Fruit fly (Drosophila melanogaster) whole organism, wandering third instar larva: Measurements from ENCODE around the gene Takl1.

Experiments
- CG32264 ChIP-seq: fragments of 200-800 bp; sonication (Bioruptor generic); optimal IDR thresholded peaks from 2 replicates; lab custom pipeline; 2016; ENCODE audit warnings: missing biosample characterization, missing genetic modification characterization
- CG9705 ChIP-seq: fragments of 200-800 bp; sonication (Bioruptor generic); optimal IDR thresholded peaks from 2 replicates; lab custom pipeline; 2018; ENCODE audit warnings: missing biosample characterization, mild to moderate bottlenecking, missing genetic modification characterization
- Dfd ChIP-seq: fragments of >200 bp; optimal IDR thresholded peaks from 2 replicates; lab custom pipeline; 2017; ENCODE audit warnings: missing biosample characterization, missing genetic modification characterization
- Dif ChIP-seq: fragments of 200-275, 200-300 bp; sonication (Bioruptor generic); optimal IDR thresholded peaks from 2 replicates; lab custom pipeline; 2018; ENCODE audit warnings: missing biosample characterization, missing genetic modification characterization; ENCODE audit not compliant: partially characterized antibody
- GATAd ChIP-seq: sonication (Bioruptor generic); optimal IDR thresholded peaks from 2 replicates; lab custom pipeline; 2016; ENCODE audit warnings: missing biosample characterization, missing genetic modification characterization
- HLH106 ChIP-seq: fragments of 200-800 bp; optimal IDR thresholded peaks from 3 replicates; lab custom pipeline; 2019; ENCODE audit warnings: missing biosample characterization, mild to moderate bottlenecking, missing genetic modification characterization, moderate library complexity
- Hr78 ChIP-seq: fragments of >200 bp; optimal IDR thresholded peaks from 2 replicates; lab custom pipeline; 2017; ENCODE audit warnings: missing biosample characterization, missing genetic modification characterization
- Mio ChIP-seq: sonication (Bioruptor generic); optimal IDR thresholded peaks from 2 replicates; lab custom pipeline; 2016; ENCODE audit warnings: missing biosample characterization, missing genetic modification characterization
- Myc ChIP-seq: fragments of >200 bp; optimal IDR thresholded peaks from 2 replicates; lab custom pipeline; 2017
- N ChIP-seq: fragments of >200 bp; optimal IDR thresholded peaks from 2 replicates; lab custom pipeline; 2018; ENCODE audit warnings: missing biosample characterization, missing external identifiers, missing genetic modification characterization
- OdsH ChIP-seq: fragments of 200-800 bp; sonication (Bioruptor generic); optimal IDR thresholded peaks from 2 replicates; lab custom pipeline; 2016; ENCODE audit warnings: missing biosample characterization, mild to moderate bottlenecking, missing genetic modification characterization
- Rel ChIP-seq, 2 experiments: fragments of 200-800 bp; sonication (Bioruptor generic) in 1 of 2; optimal IDR thresholded peaks; 2 replicates in 1 of 2; 3 replicates in 1 of 2; lab custom pipeline; 2016 to 2019; ENCODE audit warnings: mild to moderate bottlenecking in 2 of 2, missing biosample characterization in 2 of 2, missing genetic modification characterization in 2 of 2, moderate library complexity in 1 of 2
- Sp1 ChIP-seq: fragments of 200-800 bp; sonication (Bioruptor generic); optimal IDR thresholded peaks from 3 replicates; lab custom pipeline; 2019; ENCODE audit warnings: missing biosample characterization, mild to moderate bottlenecking, missing genetic modification characterization, moderate library complexity
- Vsx2 ChIP-seq: fragments of 200-300, 225-300 bp; sonication (Bioruptor generic); optimal IDR thresholded peaks from 2 replicates; lab custom pipeline; 2018; ENCODE audit warnings: missing biosample characterization, missing genetic modification characterization; ENCODE audit not compliant: partially characterized antibody
- br ChIP-seq: fragments of 200-800 bp; sonication (Bioruptor generic); optimal IDR thresholded peaks from 2 replicates; lab custom pipeline; 2016; ENCODE audit warnings: missing biosample characterization, missing genetic modification characterization
- brk ChIP-seq: fragments of 200-800 bp; sonication (Bioruptor generic); optimal IDR thresholded peaks from 2 replicates; lab custom pipeline; 2016; ENCODE audit warnings: missing biosample characterization, mild to moderate bottlenecking, missing genetic modification characterization
- dl ChIP-seq, 2 experiments: fragments of 175-275, 200-275 bp in 1 of 2; fragments of 200-275 bp in 1 of 2; sonication (Bioruptor generic); optimal IDR thresholded peaks; lab custom pipeline; 2018; ENCODE audit warnings: mild to moderate bottlenecking in 2 of 2, missing biosample characterization in 2 of 2, missing genetic modification characterization in 2 of 2, moderate library complexity in 2 of 2; ENCODE audit not compliant: partially characterized antibody in 2 of 2, insufficient read depth in 1 of 2
- dmrt93B ChIP-seq: fragments of 200-800 bp; sonication (Bioruptor generic); optimal IDR thresholded peaks from 2 replicates; lab custom pipeline; 2018; ENCODE audit warnings: missing biosample characterization, mild to moderate bottlenecking, missing genetic modification characterization
- fru ChIP-seq: fragments of 200-800 bp; sonication (Bioruptor generic); optimal IDR thresholded peaks from 3 replicates; lab custom pipeline; 2016; ENCODE audit warnings: missing biosample characterization, mild to moderate bottlenecking, missing genetic modification characterization
- h ChIP-seq: fragments of 200-800 bp; sonication (Bioruptor generic); optimal IDR thresholded peaks from 3 replicates; lab custom pipeline; 2016; ENCODE audit warnings: missing biosample characterization, mild to moderate bottlenecking, missing genetic modification characterization
- jim ChIP-seq: fragments of 175-275, 200-325 bp; sonication (Bioruptor generic); optimal IDR thresholded peaks from 2 replicates; lab custom pipeline; 2016; ENCODE audit warnings: missing biosample characterization, mild to moderate bottlenecking, missing genetic modification characterization
- lola ChIP-seq: fragments of >200 bp; optimal IDR thresholded peaks from 2 replicates; lab custom pipeline; 2017; ENCODE audit warnings: missing biosample characterization, missing genetic modification characterization
- pan ChIP-seq: fragments of >200 bp; optimal IDR thresholded peaks from 2 replicates; lab custom pipeline; 2017
- psq ChIP-seq: fragments of 200-800 bp; sonication (Bioruptor generic); optimal IDR thresholded peaks from 3 replicates; lab custom pipeline; 2017; ENCODE audit warnings: missing biosample characterization, mild to moderate bottlenecking, missing genetic modification characterization, moderate library complexity
- rgr ChIP-seq: fragments of 200-800 bp; sonication (Bioruptor generic); optimal IDR thresholded peaks from 3 replicates; lab custom pipeline; 2016; ENCODE audit warnings: missing biosample characterization, mild to moderate bottlenecking, missing genetic modification characterization
- sv ChIP-seq: fragments of 200-800 bp; sonication (Bioruptor generic); optimal IDR thresholded peaks from 3 replicates; lab custom pipeline; 2016; ENCODE audit warnings: missing biosample characterization, missing genetic modification characterization
- tai ChIP-seq: sonication (Bioruptor generic); optimal IDR thresholded peaks from 2 replicates; lab custom pipeline; 2016; ENCODE audit warnings: missing biosample characterization, missing genetic modification characterization
- usp ChIP-seq: fragments of >200 bp; optimal IDR thresholded peaks from 2 replicates; lab custom pipeline; 2017; ENCODE audit warnings: missing biosample characterization, missing genetic modification characterization
- woc ChIP-seq: sonication (Bioruptor generic); optimal IDR thresholded peaks from 2 replicates; lab custom pipeline; 2016; ENCODE audit warnings: missing biosample characterization, mild to moderate bottlenecking, missing genetic modification characterization

Takl1 gene

dm6 chr3R:20818689-20819088, 46.3 kb upstream of the Takl1 start, which contains the start of gene CG17270:
CG17270 (minus strand) TSS chr3R:20818929.
- TF ChIP-seq N (GFP tag; lab: Kevin White, UChicago) = no peak
- no peak for TF ChIP-seq h
- no peak for TF ChIP-seq jim (GFP tag; lab: Kevin White, UChicago)
- TF ChIP-seq dmrt93B (GFP tag; lab: Kevin White, UChicago) = no peak
- TF ChIP-seq sv (GFP tag; lab: Kevin White, UChicago) = no peak
- no peak for TF ChIP-seq OdsH (GFP tag; lab: Kevin White, UChicago)
- no peak for TF ChIP-seq HLH106 (tag; lab: Kevin White, UChicago)
- TF ChIP-seq lola = no peak
- TF ChIP-seq Dif = no peak
- TF ChIP-seq dl (GFP tag; optimal IDR thresholded peaks at IDR 0.05; lab: Kevin White, UChicago; ENCODE audit: insufficient read depth in 1 of 2, partially characterized antibody in 2 of 2) = no peak

dm6 chr3R:20818237-20818636, 45.8 kb upstream of the Takl1 start:
- no peak for TF ChIP-seq Sp1 (GFP tag; lab: Kevin White, UChicago)
- no peak for TF ChIP-seq Rel (GFP tag; optimal IDR thresholded peaks at IDR 0.05; lab: Kevin White, UChicago)
- peak; percentile 45 for TF ChIP-seq Rel (tag; optimal IDR thresholded peaks at IDR 0.05; lab: Kevin White, UChicago)

dm6 chr3R:20816008-20816407, 43.6 kb upstream of the Takl1 start, which contains the start of gene Fancd2:
Fancd2 (minus strand) TSS chr3R:20816190.
- TF ChIP-seq sv (GFP tag; lab: Kevin White, UChicago) (no peak), Myc (lab: Kevin White, UChicago) (peak; percentile 69)

- TF ChIP-seq pan = no peak
- peak; percentile 98 for TF ChIP-seq Dfd (GFP tag; lab: Kevin White, UChicago)
- TF ChIP-seq, all 38 proteins: peak for 1
Measured at dm6 chr3R:20802253-20802652, 29.9 kb upstream of the Takl1 start.

dm6 chr3R:20796949-20797348, 24.5 kb upstream of the Takl1 start:
- no peak for TF ChIP-seq Hr78
- TF ChIP-seq Mio (GFP tag; lab: Kevin White, UChicago) = no peak
- TF ChIP-seq lola = no peak
- TF ChIP-seq OdsH (GFP tag; lab: Kevin White, UChicago) = no peak
- TF ChIP-seq fru (GFP tag; lab: Kevin White, UChicago) = no peak
- no peak for TF ChIP-seq CG32264 (GFP tag; lab: Kevin White, UChicago)
- TF ChIP-seq Dif = no peak
- TF ChIP-seq dl (GFP tag; optimal IDR thresholded peaks at IDR 0.05; lab: Kevin White, UChicago; ENCODE audit: insufficient read depth in 1 of 2, partially characterized antibody in 2 of 2) = no peak
- TF ChIP-seq CG9705 (GFP tag; lab: Kevin White, UChicago) = no peak
- TF ChIP-seq brk = no peak
- no peak for TF ChIP-seq HLH106 (tag; lab: Kevin White, UChicago)
- TF ChIP-seq GATAd (GFP tag; lab: Kevin White, UChicago) = no peak
- TF ChIP-seq woc (GFP tag; lab: Kevin White, UChicago) = no peak
- no peak for TF ChIP-seq sv (GFP tag; lab: Kevin White, UChicago)
- TF ChIP-seq N (GFP tag; lab: Kevin White, UChicago) = no peak
- no peak for TF ChIP-seq Vsx2 (GFP tag; lab: Kevin White, UChicago)
- TF ChIP-seq Myc (lab: Kevin White, UChicago) = no peak
- no peak for TF ChIP-seq rgr (GFP tag; lab: Kevin White, UChicago)

DNA sequence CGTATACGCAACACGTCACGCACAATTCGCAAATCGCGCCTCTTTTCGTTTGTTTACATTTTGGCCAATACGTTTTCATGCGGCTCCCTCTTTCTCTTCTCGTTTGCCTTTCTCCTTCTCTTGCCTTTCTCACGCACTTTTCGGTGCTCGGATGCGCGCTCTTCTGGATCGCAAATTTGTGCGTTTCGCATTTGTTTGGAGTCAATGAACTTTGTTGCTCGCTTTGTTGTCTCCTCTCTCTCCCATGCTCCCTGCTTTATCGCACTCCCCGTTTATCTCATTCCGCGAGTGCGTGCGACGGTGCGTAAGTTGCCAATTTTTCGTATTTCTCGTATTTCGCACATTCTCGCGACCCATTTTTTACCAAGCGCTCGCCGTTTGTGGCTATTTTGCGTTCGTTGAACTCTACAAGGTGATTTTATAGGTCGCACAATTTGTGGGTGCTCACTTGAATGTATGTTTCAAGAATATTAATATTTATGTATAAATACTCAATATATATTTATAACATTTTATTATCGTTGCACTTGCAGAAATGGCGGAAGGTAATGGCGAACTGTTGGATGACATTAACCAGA, 18.9 kb upstream of the Takl1 start:
- no peak for TF ChIP-seq N (GFP tag; lab: Kevin White, UChicago)
- TF ChIP-seq psq (GFP tag; lab: Kevin White, UChicago) = peak; percentile 82
- no peak for TF ChIP-seq tai (GFP tag; lab: Kevin White, UChicago)
- TF ChIP-seq dmrt93B (GFP tag; lab: Kevin White, UChicago) = no peak
- TF ChIP-seq, all 38 proteins: peak for 1

DNA sequence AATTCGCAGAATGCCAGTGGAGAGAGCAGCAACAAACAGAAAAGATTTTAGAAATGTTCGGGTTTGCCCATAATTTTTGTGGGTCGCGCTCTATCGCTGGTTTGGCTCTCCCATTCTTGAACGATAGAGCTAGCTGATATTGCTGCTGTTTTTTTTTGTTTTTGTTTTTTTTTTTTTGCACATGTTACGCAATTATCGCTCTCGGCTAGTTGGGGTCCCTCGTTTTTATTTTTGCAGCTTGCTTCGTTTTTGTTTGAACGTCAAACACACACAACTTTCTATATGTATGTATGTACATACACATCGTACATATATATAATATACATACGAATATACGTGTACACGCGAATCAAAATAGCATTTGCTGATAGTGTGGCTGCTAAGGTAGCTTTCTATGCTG, 18.0 kb upstream of the Takl1 start:
- no peak for TF ChIP-seq CG32264 (GFP tag; lab: Kevin White, UChicago)
- TF ChIP-seq N (GFP tag; lab: Kevin White, UChicago) = no peak
- TF ChIP-seq Dif = no peak
- no peak for TF ChIP-seq br (GFP tag; lab: Kevin White, UChicago)
- no peak for TF ChIP-seq Vsx2 (GFP tag; lab: Kevin White, UChicago)
- no peak for TF ChIP-seq usp (GFP tag; lab: Kevin White, UChicago)
- TF ChIP-seq brk = no peak
